Worm (Caenorhabditis elegans) whole organism, early embryonic: ENCODE data around the gene T05D4.5.

Source experiments
- hnd-1 ChIP-seq: sonication (generic microtip); optimal IDR thresholded peaks from 2 replicates; lab custom pipeline; 2016; ENCODE audit warnings: missing genetic modification characterization, missing compliant biosample characterization
- tra-4 ChIP-seq: sonication (generic microtip); optimal IDR thresholded peaks from 2 replicates; lab custom pipeline; 2017; ENCODE audit warnings: missing genetic modification characterization, missing compliant biosample characterization

DNA sequence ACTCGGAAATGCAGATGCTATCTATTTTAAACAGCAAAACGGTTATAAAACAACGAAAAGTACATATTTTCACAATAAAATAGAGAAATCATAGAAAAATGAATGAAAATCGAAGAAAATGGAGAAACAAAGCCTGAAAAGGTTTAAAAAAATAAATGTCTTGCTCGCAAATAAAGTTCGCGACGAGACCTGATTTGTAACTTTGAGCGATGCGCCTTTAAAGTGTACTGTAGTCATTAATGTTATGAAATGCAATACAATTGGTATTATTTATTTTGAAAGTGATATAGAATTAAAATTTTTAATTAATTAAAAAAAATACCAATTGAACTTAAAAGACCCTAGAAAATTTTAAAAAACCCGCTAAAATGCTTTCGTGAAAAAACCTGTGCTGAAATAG lies 19.4 kb upstream of the T05D4.5 start:
- TF ChIP-seq hnd-1 (tag; lab: Kevin White, UChicago) (no peak), tra-4 (tag; lab: Kevin White, UChicago) (no peak)
